Worm (Caenorhabditis elegans): ENCODE measurements around the gene C15F1.5.

DNA sequence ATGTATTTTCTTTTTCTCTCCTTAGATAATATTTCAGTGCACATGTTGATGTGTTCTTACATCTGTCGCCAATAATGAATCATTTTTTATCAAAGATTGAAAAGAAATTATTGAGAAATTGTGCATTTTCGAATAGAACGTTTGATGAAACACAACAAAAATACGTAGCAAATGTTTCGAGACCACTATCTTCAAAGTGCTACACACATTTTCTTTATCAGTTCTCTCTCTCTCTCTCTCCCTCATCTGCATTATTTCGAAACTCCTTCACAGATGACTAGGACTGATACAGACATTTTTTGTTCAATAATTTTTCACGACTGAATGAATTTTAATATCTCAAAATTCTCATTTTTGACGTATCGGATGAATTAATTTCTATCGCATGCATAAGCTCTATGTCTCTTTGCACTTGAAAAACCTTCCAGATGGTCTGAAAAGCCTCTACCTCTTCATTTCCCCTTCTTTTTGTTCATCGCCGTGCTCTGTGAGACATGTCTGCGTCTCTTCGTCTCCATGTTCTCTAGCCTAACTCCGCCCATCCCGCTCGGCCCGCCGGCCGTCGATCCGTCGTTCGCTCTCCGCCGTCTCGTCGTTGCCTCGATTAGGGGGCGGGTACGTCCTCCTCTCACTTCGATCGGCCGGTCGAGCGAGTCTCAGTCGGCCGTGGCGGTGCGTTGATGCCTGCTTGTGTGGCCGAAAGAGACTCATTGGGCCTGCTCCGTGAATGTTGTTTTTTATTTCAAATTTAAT is 26.9 kb downstream of the C15F1.5 start:
- TF ChIP-seq ama-1 (optimal IDR thresholded peaks at IDR 0.05) = no peak
- no peak for TF ChIP-seq nhr-23 (tag; optimal IDR thresholded peaks at IDR 0.05)
- no peak for TF ChIP-seq nhr-77 (tag; optimal IDR thresholded peaks at IDR 0.05)
- no peak for TF ChIP-seq lin-39 (tag; optimal IDR thresholded peaks at IDR 0.05)
- TF ChIP-seq ZK546.5 (tag; optimal IDR thresholded peaks at IDR 0.05) = no peak
- TF ChIP-seq lin-11 (tag; optimal IDR thresholded peaks at IDR 0.05) = no peak
- TF ChIP-seq fos-1 (tag; optimal IDR thresholded peaks at IDR 0.05) = peak; percentile 30
